Worm (Caenorhabditis elegans): ENCODE results near the gene tbc-20.

ce11 chrII:14753246-14753645, 45.0 kb upstream of the tbc-20 start:
- TF ChIP-seq ztf-4 (tag; optimal IDR thresholded peaks at IDR 0.05) (no peak), pha-4 (tag; optimal IDR thresholded peaks at IDR 0.05) (no peak), nhr-77 (tag; optimal IDR thresholded peaks at IDR 0.05) (no peak), lin-39 (tag; optimal IDR thresholded peaks at IDR 0.05) (no peak), nhr-28 (tag; optimal IDR thresholded peaks at IDR 0.05) (no peak), ceh-82 (tag; optimal IDR thresholded peaks at IDR 0.05) (no peak), unc-62 (GFP tag; optimal IDR thresholded peaks at IDR 0.05) (no peak), eor-1 (tag; optimal IDR thresholded peaks at IDR 0.05) (no peak), ama-1 (optimal IDR thresholded peaks at IDR 0.05) (no peak), nhr-12 (tag; optimal IDR thresholded peaks at IDR 0.05) (no peak), aly-2 (tag; optimal IDR thresholded peaks at IDR 0.05) (no peak)

Data from whole organism, L3 larva.